Worm (Caenorhabditis elegans) whole organism, mixed stage, embryonic: ENCODE results near the gene nas-18.

Experiments used
- flh-1 ChIP-seq: fragments of 200-800 bp; sonication (Bioruptor generic); optimal IDR thresholded peaks from 2 replicates; lab custom pipeline; 2018; ENCODE audit warnings: mild to moderate bottlenecking, missing genetic modification characterization, moderate library complexity, missing compliant biosample characterization
- nhr-237 ChIP-seq: fragments of 150-350 bp; optimal IDR thresholded peaks from 2 replicates; lab custom pipeline; 2014; ENCODE audit warnings: missing biosample characterization, missing genetic modification characterization
- nhr-76 ChIP-seq: sonication (generic microtip); optimal IDR thresholded peaks from 2 replicates; lab custom pipeline; 2017; ENCODE audit warnings: missing biosample characterization, missing genetic modification characterization
- pha-4 ChIP-seq: fragments of 150-350 bp; optimal IDR thresholded peaks from 2 replicates; lab custom pipeline; 2018; ENCODE audit warnings: missing biosample characterization, missing genetic modification reagents, missing genetic modification characterization
- snpc-4 ChIP-seq: fragments of 150-350 bp; optimal IDR thresholded peaks from 2 replicates; lab custom pipeline; 2014; ENCODE audit warnings: missing biosample characterization, missing genetic modification characterization
- unc-39 ChIP-seq: fragments of 150-350 bp; optimal IDR thresholded peaks from 2 replicates; lab custom pipeline; 2014; ENCODE audit warnings: missing biosample characterization, missing genetic modification characterization

- TF ChIP-seq pha-4 (no peak), nhr-237 (tag; lab: Kevin White, UChicago) (no peak), nhr-76 (no peak), flh-1 (GFP tag; lab: Kevin White, UChicago) (no peak), snpc-4 (tag; lab: Kevin White, UChicago) (no peak), unc-39 (tag; lab: Kevin White, UChicago) (no peak)
These were observed 49.1 kb downstream of the nas-18 start for ce11 chrV:11445375-11445774.
